Worm (Caenorhabditis elegans) whole organism, late embryonic: Measurements from ENCODE around the gene ift-81.

Experiments used
- K02D7.2 ChIP-seq: sonication (generic microtip); optimal IDR thresholded peaks from 2 replicates; lab custom pipeline; 2017; ENCODE audit warnings: mild to moderate bottlenecking, missing genetic modification characterization, missing compliant biosample characterization
- K09A11.1 ChIP-seq: sonication (generic microtip); optimal IDR thresholded peaks from 2 replicates; lab custom pipeline; 2017; ENCODE audit warnings: antibody characterized with exemption, mild to moderate bottlenecking, missing genetic modification characterization, missing compliant biosample characterization; ENCODE audit not compliant: insufficient read depth
- ahr-1 ChIP-seq: sonication (generic microtip); optimal IDR thresholded peaks from 2 replicates; lab custom pipeline; 2016; ENCODE audit warnings: missing genetic modification characterization, missing compliant biosample characterization
- ama-1 ChIP-seq: fragments of 150-350 bp; optimal IDR thresholded peaks from 2 replicates; lab custom pipeline; 2014
- ceh-14 ChIP-seq: sonication (generic microtip); optimal IDR thresholded peaks from 2 replicates; lab custom pipeline; 2016; ENCODE audit warnings: missing genotype, missing genetic modification characterization, missing compliant biosample characterization
- ceh-18 ChIP-seq: sonication (generic microtip); optimal IDR thresholded peaks from 2 replicates; lab custom pipeline; 2016; ENCODE audit warnings: missing genetic modification characterization, missing compliant biosample characterization
- ceh-19 ChIP-seq: fragments of 200-800 bp; sonication (Bioruptor generic); optimal IDR thresholded peaks from 2 replicates; lab custom pipeline; 2018; ENCODE audit warnings: mild to moderate bottlenecking, missing genetic modification characterization, missing compliant biosample characterization
- ceh-2 ChIP-seq: sonication (generic microtip); optimal IDR thresholded peaks from 2 replicates; lab custom pipeline; 2016; ENCODE audit warnings: missing genotype, missing genetic modification characterization, missing compliant biosample characterization
- ceh-22 ChIP-seq: sonication (generic microtip); optimal IDR thresholded peaks from 2 replicates; lab custom pipeline; 2017; ENCODE audit warnings: missing biosample characterization, missing genetic modification characterization
- ceh-24 ChIP-seq: sonication (generic microtip); optimal IDR thresholded peaks from 2 replicates; lab custom pipeline; 2016; ENCODE audit warnings: mild to moderate bottlenecking, missing genetic modification characterization, missing compliant biosample characterization
- ceh-30 ChIP-seq: fragments of 150-350 bp; optimal IDR thresholded peaks from 2 replicates; lab custom pipeline; 2014; ENCODE audit warnings: missing biosample characterization, missing genetic modification characterization
- ceh-31 ChIP-seq: sonication (generic microtip); optimal IDR thresholded peaks from 2 replicates; lab custom pipeline; 2016; ENCODE audit warnings: missing genetic modification characterization, missing compliant biosample characterization
- ceh-34 ChIP-seq: sonication (generic microtip); optimal IDR thresholded peaks from 2 replicates; lab custom pipeline; 2016; ENCODE audit warnings: mild to moderate bottlenecking, missing genetic modification characterization, missing compliant biosample characterization
- ceh-45 ChIP-seq: fragments of 200-800 bp; sonication (Bioruptor generic); IDR thresholded peaks from 2 replicates; pipeline ENCODE4 v1.3.6; 2022; ENCODE audit warnings: missing genetic modification reagents, missing genetic modification characterization, missing compliant biosample characterization
- ceh-48 ChIP-seq: sonication (generic microtip); optimal IDR thresholded peaks from 2 replicates; lab custom pipeline; 2016; ENCODE audit warnings: missing genetic modification characterization, inconsistent platforms, missing compliant biosample characterization
- ceh-6 ChIP-seq: fragments of 200-800 bp; sonication (Bioruptor generic); optimal IDR thresholded peaks from 2 replicates; lab custom pipeline; 2018; ENCODE audit warnings: mild to moderate bottlenecking, missing genetic modification characterization, missing compliant biosample characterization
- che-1 ChIP-seq: sonication (generic microtip); optimal IDR thresholded peaks from 2 replicates; lab custom pipeline; 2016; ENCODE audit warnings: mild to moderate bottlenecking, missing genetic modification characterization, missing compliant biosample characterization
- dmd-4 ChIP-seq: sonication (generic microtip); optimal IDR thresholded peaks from 2 replicates; lab custom pipeline; 2016; ENCODE audit warnings: borderline replicate concordance, missing genetic modification characterization, missing compliant biosample characterization
- dve-1 ChIP-seq: sonication (generic microtip); optimal IDR thresholded peaks from 2 replicates; lab custom pipeline; 2017; ENCODE audit warnings: antibody characterized with exemption, mild to moderate bottlenecking, missing genetic modification characterization, missing compliant biosample characterization
- elt-2 ChIP-seq: sonication (generic microtip); optimal IDR thresholded peaks from 2 replicates; lab custom pipeline; 2016; ENCODE audit warnings: missing genetic modification reagents, missing genetic modification characterization, missing compliant biosample characterization
- ets-4 ChIP-seq: sonication (generic microtip); optimal IDR thresholded peaks from 2 replicates; lab custom pipeline; 2016; ENCODE audit warnings: missing genetic modification characterization, missing compliant biosample characterization
- eyg-1 ChIP-seq: sonication (generic microtip); optimal IDR thresholded peaks from 2 replicates; lab custom pipeline; 2016; ENCODE audit warnings: missing genotype, missing genetic modification characterization, missing compliant biosample characterization
- hlh-13 ChIP-seq: fragments of 200-800 bp; sonication (Bioruptor generic); optimal IDR thresholded peaks from 2 replicates; lab custom pipeline; 2018; ENCODE audit warnings: mild to moderate bottlenecking, missing genetic modification characterization, missing compliant biosample characterization
- hlh-15 ChIP-seq: sonication (generic microtip); optimal IDR thresholded peaks from 2 replicates; lab custom pipeline; 2016; ENCODE audit warnings: missing genetic modification characterization, missing compliant biosample characterization
- hlh-6 ChIP-seq: sonication (generic microtip); optimal IDR thresholded peaks from 2 replicates; lab custom pipeline; 2016; ENCODE audit warnings: missing genotype, missing genetic modification characterization, missing compliant biosample characterization
- hlh-8 ChIP-seq: sonication (generic microtip); optimal IDR thresholded peaks from 2 replicates; lab custom pipeline; 2016; ENCODE audit warnings: missing genotype, missing genetic modification characterization, missing compliant biosample characterization
- lin-11 ChIP-seq: fragments of 200-800 bp; sonication (Bioruptor generic); optimal IDR thresholded peaks from 2 replicates; lab custom pipeline; 2018; ENCODE audit warnings: mild to moderate bottlenecking, missing genetic modification characterization, missing compliant biosample characterization
- npax-4 ChIP-seq: sonication (generic microtip); optimal IDR thresholded peaks from 2 replicates; lab custom pipeline; 2016; ENCODE audit warnings: missing genetic modification characterization, missing compliant biosample characterization
- pag-3 ChIP-seq: sonication (generic microtip); optimal IDR thresholded peaks from 2 replicates; lab custom pipeline; 2016; ENCODE audit warnings: missing compliant biosample characterization, missing genetic modification characterization, borderline replicate concordance
- pha-4 ChIP-seq: fragments of 150-350 bp; optimal IDR thresholded peaks from 2 replicates; lab custom pipeline; 2018; ENCODE audit warnings: missing biosample characterization, missing genetic modification reagents, missing genetic modification characterization
- pqm-1 ChIP-seq: sonication (generic microtip); optimal IDR thresholded peaks from 2 replicates; lab custom pipeline; 2016; ENCODE audit warnings: missing genetic modification characterization, missing compliant biosample characterization
- pros-1 ChIP-seq: fragments of 150-350 bp; optimal IDR thresholded peaks from 2 replicates; lab custom pipeline; 2014; ENCODE audit warnings: missing biosample characterization, missing genetic modification reagents, missing genetic modification characterization
- ref-2 ChIP-seq: sonication (generic microtip); optimal IDR thresholded peaks from 2 replicates; lab custom pipeline; 2016; ENCODE audit warnings: missing genetic modification characterization, missing compliant biosample characterization
- sox-2 ChIP-seq: fragments of 200-800 bp; sonication (Bioruptor generic); IDR thresholded peaks from 2 replicates; pipeline ENCODE4 v1.3.6; 2022; ENCODE audit warnings: missing genetic modification reagents, missing genetic modification characterization, missing compliant biosample characterization
- tbx-2 ChIP-seq: sonication (generic microtip); optimal IDR thresholded peaks from 2 replicates; lab custom pipeline; 2016; ENCODE audit warnings: missing genetic modification characterization, missing compliant biosample characterization
- ttx-3 ChIP-seq: sonication (generic microtip); optimal IDR thresholded peaks from 2 replicates; lab custom pipeline; 2016; ENCODE audit warnings: missing genetic modification reagents, missing genetic modification characterization, missing compliant biosample characterization
- unc-42 ChIP-seq: sonication (generic microtip); optimal IDR thresholded peaks from 2 replicates; lab custom pipeline; 2016; ENCODE audit warnings: missing genotype, missing genetic modification characterization, missing compliant biosample characterization
- unc-55 ChIP-seq: sonication (generic microtip); optimal IDR thresholded peaks from 2 replicates; lab custom pipeline; 2017; ENCODE audit warnings: missing biosample characterization, missing genetic modification reagents, missing genetic modification characterization
- unc-86 ChIP-seq: sonication (generic microtip); optimal IDR thresholded peaks from 2 replicates; lab custom pipeline; 2016; ENCODE audit warnings: missing genetic modification characterization, missing compliant biosample characterization
- zip-5 ChIP-seq: sonication (generic microtip); optimal IDR thresholded peaks from 2 replicates; lab custom pipeline; 2016; ENCODE audit warnings: missing genetic modification characterization, missing compliant biosample characterization
- ztf-16 ChIP-seq: sonication (generic microtip); optimal IDR thresholded peaks from 2 replicates; lab custom pipeline; 2017; ENCODE audit warnings: missing genetic modification characterization, missing compliant biosample characterization

The ift-81 gene

DNA sequence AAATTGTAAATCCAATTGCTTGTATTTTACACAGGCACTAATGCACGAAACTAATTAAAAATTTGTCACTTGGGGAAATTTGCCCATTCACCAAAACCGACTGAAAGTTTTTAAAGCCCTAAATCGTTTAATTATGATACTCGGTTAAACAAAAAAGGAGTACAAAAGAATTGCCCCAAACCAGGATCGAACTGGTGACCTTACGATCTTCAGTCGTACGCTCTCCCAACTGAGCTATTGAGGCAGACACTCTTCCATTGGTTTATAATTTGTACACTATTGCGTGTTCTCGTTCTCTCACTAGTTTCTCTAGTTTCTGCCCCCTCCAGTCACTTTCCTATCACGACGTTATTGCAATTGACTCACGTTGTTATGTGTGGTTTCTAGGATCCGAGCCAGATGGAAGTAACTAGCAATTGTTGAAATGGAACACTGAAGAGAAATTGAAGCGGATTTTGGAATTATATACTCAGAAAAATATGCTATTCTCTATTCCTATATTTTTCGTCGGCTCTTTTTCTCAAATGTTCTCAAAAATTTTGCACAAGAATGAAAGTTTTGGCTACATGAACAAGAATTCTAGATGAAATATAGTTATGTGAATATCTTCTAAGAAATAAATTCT lies 21.0 kb downstream of the ift-81 start (continued):
- TF ChIP-seq ceh-30 (tag; lab: Kevin White, UChicago) (peak; percentile 45), hlh-15 (tag; lab: Kevin White, UChicago) (peak; percentile 41), ceh-22 (tag; lab: Kevin White, UChicago) (no peak), ceh-6 (peak; percentile 77), ref-2 (peak; percentile 56), zip-5 (tag; lab: Kevin White, UChicago) (peak; percentile 34), ceh-48 (tag; lab: Kevin White, UChicago) (peak; percentile 60), ceh-2 (tag; lab: Kevin White, UChicago) (peak; percentile 54), hlh-8 (tag; lab: Kevin White, UChicago) (no peak), ceh-14 (tag; lab: Kevin White, UChicago) (peak; percentile 63), npax-4 (peak; percentile 66), ets-4 (no peak), unc-86 (tag; lab: Kevin White, UChicago) (peak; percentile 78), elt-2 (tag; lab: Kevin White, UChicago) (peak; percentile 68), pag-3 (tag; lab: Kevin White, UChicago) (no peak), ceh-18 (tag; lab: Kevin White, UChicago) (peak; percentile 54), ceh-31 (tag; lab: Kevin White, UChicago) (peak; percentile 60), tbx-2 (peak; percentile 39), pros-1 (tag; lab: Kevin White, UChicago) (no peak), ceh-45 (GFP tag; lab: Robert Waterston, UW) (peak; percentile 56; the same call in 1 of the 2 replicates), hlh-6 (tag; lab: Kevin White, UChicago) (peak; percentile 84), ttx-3 (tag; lab: Kevin White, UChicago) (peak; percentile 61), hlh-13 (GFP tag; lab: Kevin White, UChicago) (peak; percentile 75), ceh-34 (peak; percentile 55), lin-11 (tag; lab: Kevin White, UChicago) (peak; percentile 58), ceh-24 (peak; percentile 39)

DNA sequence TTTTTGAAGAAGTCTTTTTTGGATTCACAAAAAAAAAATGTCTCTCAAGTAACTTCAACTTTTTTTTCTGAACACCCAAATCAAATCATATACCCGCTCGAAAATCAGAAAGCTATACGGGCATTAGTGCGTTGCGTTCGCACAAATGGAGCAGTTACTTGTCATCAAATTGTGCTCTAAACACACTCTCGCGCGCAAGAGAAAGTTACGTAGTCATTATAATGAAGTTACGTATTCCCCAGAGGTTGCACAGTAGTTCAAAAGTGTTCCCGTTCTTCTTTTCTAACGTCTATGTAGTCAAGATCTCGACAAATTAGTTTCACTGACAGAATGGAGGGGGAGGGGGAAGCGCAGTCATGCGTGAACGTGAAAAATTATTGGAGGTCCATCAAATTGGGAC lies 23.2 kb downstream of the ift-81 start:
- TF ChIP-seq eyg-1 (tag; lab: Kevin White, UChicago), result no peak
- no peak for TF ChIP-seq ceh-31 (tag; lab: Kevin White, UChicago)
- TF ChIP-seq ceh-6, result no peak
- TF ChIP-seq unc-42, result peak; percentile 68

DNA sequence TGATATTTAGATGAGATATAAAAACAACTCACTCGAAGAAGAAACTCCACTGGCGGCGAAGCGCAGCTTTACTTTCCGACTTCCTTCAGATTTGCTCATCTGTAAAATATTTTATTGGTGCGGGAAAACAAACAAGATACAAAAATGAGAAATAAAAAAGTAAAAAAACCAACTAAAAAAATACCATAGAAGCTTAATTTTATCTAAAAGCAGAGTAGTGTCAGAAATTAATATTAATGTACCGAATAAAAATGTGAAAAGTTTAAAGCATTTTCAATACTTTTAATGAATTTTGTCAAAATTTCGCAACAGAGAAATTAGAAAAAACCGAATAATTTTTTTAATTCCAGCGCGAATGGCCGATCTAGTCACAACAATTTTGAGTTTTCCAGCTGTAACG lies 24.9 kb downstream of the ift-81 start, which contains the start of gene sto-2:
TSS of gene sto-2 (minus strand) at position 101 of the 400 bp plus-strand sequence.
- TF ChIP-seq ref-2 (no peak), K02D7.2 (tag; lab: Kevin White, UChicago) (no peak), ama-1 (lab: Kevin White, UChicago) (no peak), ceh-2 (tag; lab: Kevin White, UChicago) (no peak), eyg-1 (tag; lab: Kevin White, UChicago) (no peak), sox-2 (no peak), dve-1 (tag; lab: Kevin White, UChicago) (no peak), pag-3 (tag; lab: Kevin White, UChicago) (no peak), hlh-6 (tag; lab: Kevin White, UChicago) (no peak)
- TF ChIP-seq, all 69 proteins: peak for 0

DNA sequence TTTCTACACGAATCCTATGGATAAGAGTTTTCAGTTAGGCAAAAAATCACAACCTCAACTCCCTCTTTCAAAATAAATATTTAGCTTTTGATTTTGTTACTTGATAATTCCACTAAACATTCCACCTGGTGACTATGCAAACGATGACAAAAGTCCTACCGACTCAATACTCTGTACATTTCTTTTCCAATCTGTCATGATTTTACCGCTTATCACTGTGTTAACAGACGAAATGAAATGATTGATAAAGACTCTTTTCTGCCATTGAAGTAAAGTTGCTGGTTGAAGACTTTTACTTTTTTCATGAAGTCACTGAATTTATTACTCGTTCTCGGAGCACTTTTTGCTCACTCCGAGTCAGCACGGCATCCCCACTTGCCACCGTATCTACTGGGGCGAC lies 30.9 kb downstream of the ift-81 start, which contains the start of gene C26B9.5:
TSS of gene C26B9.5 (plus strand) at position 244 of the 400 bp plus-strand sequence.
- no peak for TF ChIP-seq unc-42
- TF ChIP-seq ceh-34, result no peak
- TF ChIP-seq unc-55 (GFP tag; lab: Kevin White, UChicago), result no peak
- no peak for TF ChIP-seq ztf-16 (tag; lab: Kevin White, UChicago)
- no peak for TF ChIP-seq K09A11.1 (tag; lab: Kevin White, UChicago)
- no peak for TF ChIP-seq ahr-1 (tag; lab: Kevin White, UChicago)
- TF ChIP-seq che-1 (tag; lab: Kevin White, UChicago), result no peak
- TF ChIP-seq hlh-13 (GFP tag; lab: Kevin White, UChicago), result no peak
- TF ChIP-seq pqm-1 (tag; lab: Kevin White, UChicago), result no peak
- TF ChIP-seq dmd-4 (tag; lab: Kevin White, UChicago), result no peak
- no peak for TF ChIP-seq ceh-19
- TF ChIP-seq ceh-22 (tag; lab: Kevin White, UChicago), result no peak
- no peak for TF ChIP-seq pha-4 (tag; lab: Kevin White, UChicago)
- TF ChIP-seq hlh-15 (tag; lab: Kevin White, UChicago), result no peak
